Worm (Caenorhabditis elegans) whole organism, young adult: Measurements from ENCODE around the gene B0252.5.

Source experiments
- ccch-3 ChIP-seq: fragments of 200-800 bp; sonication (Bioruptor generic); optimal IDR thresholded peaks from 2 replicates; lab custom pipeline; 2018; ENCODE audit warnings: mild to moderate bottlenecking, missing genetic modification characterization, missing compliant biosample characterization
- sea-2 ChIP-seq: fragments of 200-800 bp; sonication (Bioruptor generic); IDR thresholded peaks from 2 replicates; pipeline ENCODE4 v1.3.6; 2022; ENCODE audit warnings: missing genetic modification characterization, missing compliant biosample characterization
- snpc-4 ChIP-seq, 5 experiments: fragments of 150-350 bp in 1 of 5; sonication (generic microtip) in 4 of 5; optimal IDR thresholded peaks; 2 replicates each; lab custom pipeline; 2014 to 2018; ENCODE audit warnings: missing genetic modification characterization in 5 of 5, missing biosample characterization in 3 of 5, antibody characterized with exemption in 2 of 5, mild to moderate bottlenecking in 2 of 5, missing compliant biosample characterization in 2 of 5, missing genotype in 2 of 5, moderate library complexity in 2 of 5, missing genetic modification reagents in 1 of 5

DNA sequence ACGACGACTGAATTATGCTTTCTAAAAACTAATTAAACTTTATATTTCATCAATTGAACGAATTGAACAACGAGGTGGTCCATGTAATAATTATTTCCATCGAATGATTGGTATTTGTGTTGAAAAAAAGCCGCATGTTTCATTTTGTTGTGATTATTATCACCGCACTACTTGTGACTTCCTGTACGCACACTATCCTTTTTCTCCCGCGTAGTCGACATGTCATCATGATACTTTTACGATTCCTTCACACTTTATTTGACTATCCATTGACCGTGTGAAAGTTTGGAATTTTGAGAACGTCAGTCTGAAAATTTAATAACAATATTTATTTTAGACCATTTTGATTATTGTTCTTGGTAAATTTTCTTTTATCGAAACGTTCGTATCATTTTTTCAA is 8.9 kb upstream of the B0252.5 start, which contains the start of gene F22D3.4:
- no peak for TF ChIP-seq snpc-4 (GFP tag; optimal IDR thresholded peaks at IDR 0.05; lab: Kevin White, UChicago)
- TF ChIP-seq snpc-4 (tag; optimal IDR thresholded peaks at IDR 0.05; lab: Kevin White, UChicago), result no peak
- TF ChIP-seq sea-2, result no peak
- TF ChIP-seq ccch-3 (GFP tag; lab: Kevin White, UChicago), result no peak
